Worm (Caenorhabditis elegans): ENCODE measurements around the gene Y43F8B.1.

DNA sequence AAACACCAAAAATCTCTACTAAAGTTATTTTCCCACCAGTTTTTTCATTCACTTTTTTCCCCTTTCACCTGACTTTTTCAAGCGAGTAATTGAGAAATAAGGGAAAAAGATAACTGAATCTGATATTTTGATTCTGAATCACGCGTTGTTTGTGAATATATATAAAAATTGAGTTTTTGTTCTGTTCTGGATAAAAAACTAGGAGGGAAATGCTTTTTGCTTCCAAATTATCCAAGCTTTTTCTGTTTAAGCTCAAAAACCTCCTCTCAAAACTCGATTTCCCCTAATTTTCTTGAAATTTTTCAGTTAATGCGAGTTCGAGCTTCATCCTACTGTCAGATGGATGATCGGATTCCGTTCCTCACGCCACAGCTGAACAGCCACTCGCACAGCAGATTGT is 19.1 kb upstream of the Y43F8B.1 start, which contains the start of gene kcnl-1:
- TF ChIP-seq nhr-232 (tag; optimal IDR thresholded peaks at IDR 0.05) (no peak), elt-4 (tag; optimal IDR thresholded peaks at IDR 0.05) (no peak), nhr-11 (tag; optimal IDR thresholded peaks at IDR 0.05) (no peak), ama-1 (optimal IDR thresholded peaks at IDR 0.05) (no peak), ceh-30 (tag; optimal IDR thresholded peaks at IDR 0.05) (no peak), ztf-16 (tag; optimal IDR thresholded peaks at IDR 0.05) (no peak), sox-4 (tag; optimal IDR thresholded peaks at IDR 0.05) (no peak), fkh-10 (GFP tag; optimal IDR thresholded peaks at IDR 0.05) (no peak), pha-4 (tag; optimal IDR thresholded peaks at IDR 0.05) (no peak), madf-2 (tag; optimal IDR thresholded peaks at IDR 0.05) (no peak), ahr-1 (tag; optimal IDR thresholded peaks at IDR 0.05) (no peak), lim-6 (tag; optimal IDR thresholded peaks at IDR 0.05) (no peak)

All from whole organism, late embryonic.